ENCODE assay signal across 1 fruit fly cellular context in genomic region chr3R:20633984-20634446, dm6.
TF ChIP-seq lines count a peak whose summit lies in the region.

No protein-coding gene starts in this region.

TF ChIP-seq in whole organism, embryonic, 481 proteins besides CTCF, POLR2A, EP300 and RAD21 (continued from another document and continues in another):
- TF ChIP-seq CG6765 (GFP tag; optimal IDR thresholded peaks at IDR 0.05; lab: Kevin White, UChicago) (peak; percentile 39), sr (GFP tag; IDR thresholded peaks at IDR 0.05; lab: Robert Waterston, UW) (no peak), slbo (GFP tag; IDR thresholded peaks at IDR 0.05; lab: Robert Waterston, UW) (peak; percentile 73), shn (GFP tag; optimal IDR thresholded peaks at IDR 0.05; lab: Kevin White, UChicago) (peak; percentile 75), Hand (GFP tag; optimal IDR thresholded peaks at IDR 0.05; lab: Kevin White, UChicago) (peak; percentile 28), CG3407 (GFP tag; optimal IDR thresholded peaks at IDR 0.05; lab: Kevin White, UChicago) (no peak), CG17829 (tag; optimal IDR thresholded peaks at IDR 0.05; lab: Kevin White, UChicago) (peak; percentile 34), Med (GFP tag; lab: Kevin White, UChicago) (peak; percentile 95), row (GFP tag; IDR thresholded peaks at IDR 0.05; lab: Robert Waterston, UW) (peak; percentile 99), MESR4 (GFP tag; optimal IDR thresholded peaks at IDR 0.05; lab: Kevin White, UChicago) (no peak), sob (GFP tag; IDR thresholded peaks at IDR 0.05; lab: Robert Waterston, UW) (peak; percentile 73), ERR (GFP tag; optimal IDR thresholded peaks at IDR 0.05; lab: Kevin White, UChicago) (peak; percentile 54), croc (GFP tag; conservative IDR thresholded peaks at IDR 0.05; lab: Robert Waterston, UW) (peak; percentile 33; the same call in 2 of the 3 replicates), gfzf (GFP tag; optimal IDR thresholded peaks at IDR 0.05; lab: Kevin White, UChicago) (no peak), fd102C (GFP tag; optimal IDR thresholded peaks at IDR 0.05; lab: Kevin White, UChicago) (no peak), CG9215 (GFP tag; IDR thresholded peaks at IDR 0.05; lab: Robert Waterston, UW) (peak; percentile 61), ftz-f1 (GFP tag; optimal IDR thresholded peaks at IDR 0.05; lab: Kevin White, UChicago) (peak; percentile 87), CG14667 (GFP tag; IDR thresholded peaks at IDR 0.05; lab: Robert Waterston, UW) (peak; percentile 28; the same call in 1 of the 2 replicates), dysf (GFP tag; IDR thresholded peaks at IDR 0.05; lab: Robert Waterston, UW) (peak; percentile 78), Gug (GFP tag; IDR thresholded peaks at IDR 0.05; lab: Robert Waterston, UW) (peak; percentile 48; the same call in 2 of the 4 replicates), Nf-YA (GFP tag; IDR thresholded peaks at IDR 0.05; lab: Robert Waterston, UW) (0 out of 2 replicates have a peak, but pooled peaks have one; percentile 11), CG4820 (GFP tag; optimal IDR thresholded peaks at IDR 0.05; lab: Kevin White, UChicago) (peak; percentile 47), h (optimal IDR thresholded peaks at IDR 0.05; lab: Kevin White, UChicago) (no peak), CkIIα-i1 (GFP tag; IDR thresholded peaks at IDR 0.05; lab: Robert Waterston, UW) (no peak), stc (GFP tag; IDR thresholded peaks at IDR 0.05; lab: Robert Waterston, UW) (peak; percentile 54), CG14860 (GFP tag; IDR thresholded peaks at IDR 0.05; lab: Robert Waterston, UW; ENCODE audit: partially characterized antibody) (no peak), pho (GFP tag; optimal IDR thresholded peaks at IDR 0.05; lab: Kevin White, UChicago) (peak; percentile 63), CG3838 (GFP tag; optimal IDR thresholded peaks at IDR 0.05; lab: Kevin White, UChicago) (no peak), CG17186 (GFP tag; optimal IDR thresholded peaks at IDR 0.05; lab: Kevin White, UChicago) (no peak), Hsf (GFP tag; optimal IDR thresholded peaks at IDR 0.05; lab: Kevin White, UChicago) (peak; percentile 68), CG42726 (GFP tag; IDR thresholded peaks at IDR 0.05; lab: Robert Waterston, UW; ENCODE audit: partially characterized antibody) (no peak), ATbp (GFP tag; optimal IDR thresholded peaks at IDR 0.05; lab: Kevin White, UChicago) (peak; percentile 65), Six4 (GFP tag; optimal IDR thresholded peaks at IDR 0.05; lab: Kevin White, UChicago) (peak; percentile 72), CG15073 (GFP tag; optimal IDR thresholded peaks at IDR 0.05; lab: Kevin White, UChicago) (no peak), CG6689 (GFP tag; IDR thresholded peaks at IDR 0.05; lab: Robert Waterston, UW) (peak; percentile 59; the same call in 1 of the 2 replicates), CG2202 (tag; optimal IDR thresholded peaks at IDR 0.05; lab: Kevin White, UChicago) (peak; percentile 32), CG30431 (GFP tag; optimal IDR thresholded peaks at IDR 0.05; lab: Kevin White, UChicago) (peak; percentile 49), crc (GFP tag; optimal IDR thresholded peaks at IDR 0.05; lab: Kevin White, UChicago) (peak; percentile 58), CG5953 (GFP tag; IDR thresholded peaks at IDR 0.05; lab: Robert Waterston, UW) (no peak), CG2120 (GFP tag; optimal IDR thresholded peaks at IDR 0.05; lab: Kevin White, UChicago) (peak; percentile 85), CG32767 (GFP tag; IDR thresholded peaks at IDR 0.05; lab: Robert Waterston, UW) (no peak), tgo (GFP tag; IDR thresholded peaks at IDR 0.05; lab: Robert Waterston, UW) (peak; percentile 66), ttk (GFP tag; IDR thresholded peaks at IDR 0.05; lab: Robert Waterston, UW) (peak; percentile 53), schlank (tag; optimal IDR thresholded peaks at IDR 0.05; lab: Kevin White, UChicago) (peak; percentile 60), crp (GFP tag; optimal IDR thresholded peaks at IDR 0.05; lab: Kevin White, UChicago) (no peak), Poxn (GFP tag; IDR thresholded peaks at IDR 0.05; lab: Robert Waterston, UW) (no peak), rib (GFP tag; IDR thresholded peaks at IDR 0.05; lab: Robert Waterston, UW) (peak; percentile 49; the same call in 1 of the 2 replicates), klu (GFP tag; IDR thresholded peaks at IDR 0.05; lab: Robert Waterston, UW) (peak; percentile 48; the same call in 1 of the 2 replicates), CG6272 (GFP tag; IDR thresholded peaks at IDR 0.05; lab: Robert Waterston, UW) (peak; percentile 23; the same call in 1 of the 2 replicates), kay (GFP tag; optimal IDR thresholded peaks at IDR 0.05; lab: Kevin White, UChicago) (peak; percentile 99), CG13775 (GFP tag; optimal IDR thresholded peaks at IDR 0.05; lab: Kevin White, UChicago) (peak; percentile 60), fd96Cb (tag; optimal IDR thresholded peaks at IDR 0.05; lab: Kevin White, UChicago) (peak; percentile 59), grn (GFP tag; optimal IDR thresholded peaks at IDR 0.05; lab: Kevin White, UChicago) (no peak), Drgx (GFP tag; IDR thresholded peaks at IDR 0.05; lab: Robert Waterston, UW) (peak; percentile 64), CG3065 (GFP tag; optimal IDR thresholded peaks at IDR 0.05; lab: Kevin White, UChicago) (no peak), CG6654 (GFP tag; optimal IDR thresholded peaks at IDR 0.05; lab: Kevin White, UChicago) (no peak), esg (GFP tag; conservative IDR thresholded peaks at IDR 0.05; lab: Robert Waterston, UW) (peak; percentile 46), pb (GFP tag; optimal IDR thresholded peaks at IDR 0.05; lab: Kevin White, UChicago) (peak; percentile 13), otp (GFP tag; IDR thresholded peaks at IDR 0.05; lab: Robert Waterston, UW) (0 out of 3 replicates have a peak, but pooled peaks have one; percentile 36), ssp (GFP tag; IDR thresholded peaks at IDR 0.05; lab: Robert Waterston, UW) (0 out of 2 replicates have a peak, but pooled peaks have one; percentile 9), pros (GFP tag; optimal IDR thresholded peaks at IDR 0.05; lab: Kevin White, UChicago) (no peak), pum (GFP tag; optimal IDR thresholded peaks at IDR 0.05; lab: Kevin White, UChicago) (peak; percentile 59), Pdp1 (GFP tag; optimal IDR thresholded peaks at IDR 0.05; lab: Kevin White, UChicago) (peak; percentile 75 to 90), fd64A (GFP tag; optimal IDR thresholded peaks at IDR 0.05; lab: Kevin White, UChicago) (no peak), ro (GFP tag; IDR thresholded peaks at IDR 0.05; lab: Robert Waterston, UW) (no peak), psq (GFP tag; optimal IDR thresholded peaks at IDR 0.05; lab: Kevin White, UChicago) (peak; percentile 5), CG10274 (GFP tag; optimal IDR thresholded peaks at IDR 0.05; lab: Kevin White, UChicago) (peak; percentile 95), ken (GFP tag; IDR thresholded peaks at IDR 0.05; lab: Robert Waterston, UW) (peak; percentile 69; the same call in 2 of the 3 replicates), luna (GFP tag; optimal IDR thresholded peaks at IDR 0.05; lab: Kevin White, UChicago) (peak; percentile 6), CG9609 (GFP tag; optimal IDR thresholded peaks at IDR 0.05; lab: Kevin White, UChicago) (peak; percentile 65), pzg (GFP tag; optimal IDR thresholded peaks at IDR 0.05; lab: Kevin White, UChicago) (peak; percentile 11), CG1529 (GFP tag; optimal IDR thresholded peaks at IDR 0.05; lab: Kevin White, UChicago) (no peak), CG34224 (GFP tag; IDR thresholded peaks at IDR 0.05; lab: Robert Waterston, UW; ENCODE audit: partially characterized antibody) (no peak), HLHmδ (GFP tag; optimal IDR thresholded peaks at IDR 0.05; lab: Kevin White, UChicago) (no peak), CG18011 (GFP tag; optimal IDR thresholded peaks at IDR 0.05; lab: Kevin White, UChicago) (peak; percentile 16), trh (GFP tag; optimal IDR thresholded peaks at IDR 0.05; lab: Kevin White, UChicago) (peak; percentile 33), CG10979 (tag; optimal IDR thresholded peaks at IDR 0.05; lab: Kevin White, UChicago) (peak; percentile 66), Hmx (GFP tag; optimal IDR thresholded peaks at IDR 0.05; lab: Kevin White, UChicago) (peak; percentile 7), CG11695 (GFP tag; IDR thresholded peaks at IDR 0.05; lab: Robert Waterston, UW) (peak; percentile 69; the same call in 1 of the 3 replicates), Bdp1 (GFP tag; optimal IDR thresholded peaks at IDR 0.05; lab: Kevin White, UChicago) (peak; percentile 11), emc (GFP tag; optimal IDR thresholded peaks at IDR 0.05; lab: Kevin White, UChicago) (peak; percentile 4), CG6854 (GFP tag; optimal IDR thresholded peaks at IDR 0.05; lab: Kevin White, UChicago) (peak; percentile 43), p53 (GFP tag; optimal IDR thresholded peaks at IDR 0.05; lab: Kevin White, UChicago) (peak; percentile 27), Mrtf (GFP tag; IDR thresholded peaks at IDR 0.05; lab: Robert Waterston, UW) (peak; percentile 30; the same call in 1 of the 3 replicates), Hr3 (GFP tag; optimal IDR thresholded peaks at IDR 0.05; lab: Kevin White, UChicago) (peak; percentile 66), az2 (GFP tag; optimal IDR thresholded peaks at IDR 0.05; lab: Kevin White, UChicago) (peak; percentile 67), Ets97D (GFP tag; optimal IDR thresholded peaks at IDR 0.05; lab: Kevin White, UChicago) (peak; percentile 25), CG12391 (tag; optimal IDR thresholded peaks at IDR 0.05; lab: Kevin White, UChicago) (no peak), sens-2 (GFP tag; IDR thresholded peaks at IDR 0.05; lab: Robert Waterston, UW) (no peak), CG12299 (tag; optimal IDR thresholded peaks at IDR 0.05; lab: Kevin White, UChicago) (peak; percentile 54), wek (GFP tag; optimal IDR thresholded peaks at IDR 0.05; lab: Kevin White, UChicago) (no peak), CG6813 (GFP tag; optimal IDR thresholded peaks at IDR 0.05; lab: Kevin White, UChicago) (peak; percentile 41), CG11085 (GFP tag; IDR thresholded peaks at IDR 0.05; lab: Robert Waterston, UW) (peak; percentile 46; the same call in 1 of the 2 replicates), CG7556 (GFP tag; optimal IDR thresholded peaks at IDR 0.05; lab: Kevin White, UChicago) (peak; percentile 20), Jarid2 (GFP tag; optimal IDR thresholded peaks at IDR 0.05; lab: Kevin White, UChicago) (no peak), CG1832 (GFP tag; optimal IDR thresholded peaks at IDR 0.05; lab: Kevin White, UChicago) (no peak), dpn (GFP tag; optimal IDR thresholded peaks at IDR 0.05; lab: Kevin White, UChicago) (peak; percentile 65 to 73), CG30020 (tag; optimal IDR thresholded peaks at IDR 0.05; lab: Kevin White, UChicago) (no peak), CG1647 (GFP tag; optimal IDR thresholded peaks at IDR 0.05; lab: Kevin White, UChicago) (no peak), gcm2 (GFP tag; optimal IDR thresholded peaks at IDR 0.05; lab: Kevin White, UChicago) (no peak), CG11560 (tag; IDR thresholded peaks at IDR 0.05; lab: Robert Waterston, UW) (peak; percentile 38; the same call in 1 of the 3 replicates), disco-r (GFP tag; optimal IDR thresholded peaks at IDR 0.05; lab: Kevin White, UChicago) (peak; percentile 67), insv (GFP tag; optimal IDR thresholded peaks at IDR 0.05; lab: Kevin White, UChicago) (no peak), al (GFP tag; IDR thresholded peaks at IDR 0.05; lab: Robert Waterston, UW) (peak; percentile 65), Ptx1 (GFP tag; IDR thresholded peaks at IDR 0.05; lab: Robert Waterston, UW) (peak; percentile 72), HmgZ (tag; optimal IDR thresholded peaks at IDR 0.05; lab: Kevin White, UChicago) (peak; percentile 80), slp2 (GFP tag; optimal IDR thresholded peaks at IDR 0.05; lab: Kevin White, UChicago) (peak; percentile 64), ci (GFP tag; IDR thresholded peaks at IDR 0.05; lab: Robert Waterston, UW) (peak; percentile 65; the same call in 2 of the 3 replicates), Fer3 (tag; optimal IDR thresholded peaks at IDR 0.05; lab: Kevin White, UChicago) (no peak), Trl (optimal IDR thresholded peaks at IDR 0.05; lab: Kevin White, UChicago) (no peak), Trl (GFP tag; optimal IDR thresholded peaks at IDR 0.05; lab: Kevin White, UChicago) (peak; percentile 66), sens (GFP tag; lab: Kevin White, UChicago) (peak; percentile 91), CG11093 (GFP tag; IDR thresholded peaks at IDR 0.05; lab: Robert Waterston, UW) (0 out of 3 replicates have a peak, but pooled peaks have one; percentile 39), CG1024 (GFP tag; IDR thresholded peaks at IDR 0.05; lab: Robert Waterston, UW) (0 out of 2 replicates have a peak, but pooled peaks have one; percentile 21), gce (GFP tag; IDR thresholded peaks at IDR 0.05; lab: Robert Waterston, UW) (peak; percentile 66; the same call in 1 of the 3 replicates), CG10462 (GFP tag; optimal IDR thresholded peaks at IDR 0.05; lab: Kevin White, UChicago) (peak; percentile 32), CG10366 (GFP tag; IDR thresholded peaks at IDR 0.05; lab: Robert Waterston, UW) (peak; percentile 68; the same call in 1 of the 2 replicates), CG16863 (GFP tag; optimal IDR thresholded peaks at IDR 0.05; lab: Kevin White, UChicago) (peak; percentile 66), zf30C (GFP tag; optimal IDR thresholded peaks at IDR 0.05; lab: Kevin White, UChicago) (no peak), pan (optimal IDR thresholded peaks at IDR 0.05; lab: Kevin White, UChicago) (no peak), pan (GFP tag; optimal IDR thresholded peaks at IDR 0.05 in 1 of 2, IDR thresholded peaks at IDR 0.05 in 1 of 2) (peak in 1 of 2 experiments; percentile 19), vvl (GFP tag; IDR thresholded peaks at IDR 0.05; lab: Robert Waterston, UW) (peak; percentile 63; the same call in 1 of the 2 replicates), eyg (GFP tag; optimal IDR thresholded peaks at IDR 0.05; lab: Kevin White, UChicago) (peak; percentile 30), aop (GFP tag; IDR thresholded peaks at IDR 0.05; lab: Robert Waterston, UW) (no peak), Dad (GFP tag; optimal IDR thresholded peaks at IDR 0.05; lab: Kevin White, UChicago) (peak; percentile 61), CG4360 (GFP tag; IDR thresholded peaks at IDR 0.05; lab: Robert Waterston, UW) (peak; percentile 34; the same call in 1 of the 2 replicates), Dp (GFP tag; optimal IDR thresholded peaks at IDR 0.05; lab: Kevin White, UChicago) (no peak), Xbp1 (GFP tag; optimal IDR thresholded peaks at IDR 0.05; lab: Kevin White, UChicago) (peak; percentile 84), CG11456 (GFP tag; IDR thresholded peaks at IDR 0.05; lab: Robert Waterston, UW) (peak; percentile 54; the same call in 1 of the 3 replicates), Bgb (GFP tag; IDR thresholded peaks at IDR 0.05; lab: Robert Waterston, UW; ENCODE audit: partially characterized antibody) (no peak)
